Fruit fly (Drosophila melanogaster) Kc167 (cell line): Measurements from ENCODE around the gene CG31347.
"Not testable (repeated sequence)": the region's sequence is repeated elsewhere in the genome, so short reads cannot be mapped to it uniquely, and the experiment has no call there.

Source experiments
- h ChIP-seq: fragments of >200 bp; optimal IDR thresholded peaks from 3 replicates; lab custom pipeline; 2018; ENCODE audit warnings: missing external identifiers
- psq ChIP-seq: fragments of >200 bp; optimal IDR thresholded peaks from 2 replicates; lab custom pipeline; 2017; ENCODE audit warnings: missing external identifiers

DNA sequence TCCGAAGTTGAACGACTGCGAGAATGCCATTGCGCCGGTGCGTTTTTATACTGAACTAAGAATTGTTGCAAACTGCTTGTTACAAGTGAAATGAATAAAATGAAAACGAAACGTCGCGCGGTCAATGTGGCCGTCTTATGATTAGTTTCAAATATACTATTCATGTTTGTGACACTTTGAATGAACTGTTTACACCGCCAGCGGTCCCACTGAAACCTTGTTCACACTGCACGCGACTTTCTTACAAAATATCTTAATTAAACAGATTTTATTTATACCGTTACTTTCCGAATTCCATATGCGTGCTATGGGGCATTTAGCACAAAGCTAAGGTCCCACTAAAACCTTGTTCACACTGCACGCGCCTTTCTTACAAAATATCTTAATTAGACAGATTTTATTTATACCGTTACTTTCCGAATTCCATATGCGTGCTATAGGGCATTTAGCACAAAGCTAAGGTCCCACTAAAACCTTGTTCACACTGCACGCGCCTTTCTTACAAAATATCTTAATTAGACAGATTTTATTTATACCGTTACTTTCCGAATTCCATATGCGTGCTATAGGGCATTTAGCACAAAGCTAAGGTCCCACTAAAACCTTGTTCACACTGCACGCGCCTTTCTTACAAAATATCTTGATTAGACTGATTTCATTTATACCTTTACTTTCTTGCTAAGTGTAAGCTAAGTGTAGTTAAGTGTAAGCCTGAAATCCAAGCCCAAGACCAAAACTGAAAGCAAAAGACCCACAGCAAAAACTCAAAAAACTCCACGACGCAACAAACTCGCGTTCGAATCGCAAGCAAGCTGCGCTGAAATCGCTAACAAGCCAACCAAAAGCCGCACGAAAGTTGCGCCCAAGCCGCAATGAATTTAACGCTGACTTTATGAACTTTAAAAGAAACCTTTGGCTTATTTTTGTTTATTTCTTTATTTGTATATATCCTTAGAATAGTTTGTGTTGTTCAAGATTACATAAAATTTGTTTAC, 20.1 kb upstream of the CG31347 start, which contains the start of gene PolQ:
- TF ChIP-seq psq, h (lab: Kevin White, UChicago): not testable (repeated sequence)
